Worm (Caenorhabditis elegans): ENCODE measurements around the gene ivd-1.
"Not testable (repeated sequence)": the region's sequence is repeated elsewhere in the genome, so short reads cannot be mapped to it uniquely, and the experiment has no call there.

ivd-1 gene

DNA sequence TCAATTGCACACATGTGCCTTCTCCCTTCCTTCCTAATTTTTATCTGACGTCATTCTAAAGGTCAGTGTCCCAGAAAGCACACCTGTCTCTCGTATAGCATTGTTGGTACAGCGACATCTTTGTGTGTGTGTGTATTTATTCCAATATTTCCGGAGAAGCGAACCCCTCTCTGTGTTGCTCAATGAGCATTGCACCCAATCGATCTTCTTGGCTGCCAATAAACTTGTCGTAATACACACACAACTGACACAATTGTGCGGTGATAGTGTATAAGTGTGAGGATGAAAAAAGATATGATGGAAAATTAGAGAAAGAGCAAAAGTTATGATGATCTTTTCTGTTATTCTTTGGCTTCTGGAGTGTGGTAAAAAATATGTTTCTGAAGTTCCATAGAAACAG, 12.1 kb downstream of the ivd-1 start:
- TF ChIP-seq daf-16 (GFP tag; optimal IDR thresholded peaks at IDR 0.05), result peak in 1 of 2 experiments; percentile 60
- no peak for TF ChIP-seq daf-16 (tag; optimal IDR thresholded peaks at IDR 0.05)
- no peak for TF ChIP-seq skn-1 (tag; optimal IDR thresholded peaks at IDR 0.05)
- TF ChIP-seq zag-1 (tag; optimal IDR thresholded peaks at IDR 0.05), result no peak

ce11 chrIV:5073836-5074235, 14.8 kb downstream of the ivd-1 start:
- TF ChIP-seq F37D6.2 (tag; optimal IDR thresholded peaks at IDR 0.05) (no peak), nhr-25 (tag; optimal IDR thresholded peaks at IDR 0.05; ENCODE audit: borderline replicate concordance, insufficient read depth) (no peak), lin-13 (GFP tag; optimal IDR thresholded peaks at IDR 0.05) (no peak), aha-1 (tag) (no peak), unc-62 (GFP tag; optimal IDR thresholded peaks at IDR 0.05 in 1 of 2) (peak in 1 of 2 experiments; percentile 16), unc-62 (tag; optimal IDR thresholded peaks at IDR 0.05) (no peak)

- not testable (repeated sequence) for TF ChIP-seq madf-5 (GFP tag; IDR thresholded peaks at IDR 0.05); ceh-62 (tag; optimal IDR thresholded peaks at IDR 0.05); Y105C5A.15 (GFP tag; IDR thresholded peaks at IDR 0.05)
These were observed 18.1 kb downstream of the ivd-1 start, which contains the start of gene C02B10.6 for ce11 chrIV:5070593-5070992. TSS of gene C02B10.6 (plus strand) at chrIV:5070893.

DNA sequence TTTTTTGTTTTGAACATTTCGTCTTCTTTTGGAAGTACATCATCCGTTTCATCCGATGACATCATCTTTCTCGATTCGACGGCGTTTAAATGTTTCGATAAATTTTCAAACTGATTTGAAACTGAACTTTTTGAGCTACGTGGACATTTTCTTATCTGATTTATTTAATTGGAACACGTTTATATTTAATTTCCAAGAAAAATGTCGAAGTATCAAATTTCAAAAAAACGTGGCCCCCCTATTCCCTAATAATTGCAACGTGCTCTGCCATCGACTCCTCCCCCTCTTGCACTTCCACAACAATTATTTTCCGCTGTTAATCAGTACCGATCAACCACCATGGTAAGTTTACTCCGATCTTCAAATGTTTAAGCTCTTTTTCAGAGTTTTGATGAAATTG, 20.1 kb downstream of the ivd-1 start, which contains the start of the genes R13H9.6 and rmd-6:
TSS of gene R13H9.6 (minus strand) at position 101 of the 400 bp plus-strand sequence.
TSS of gene rmd-6 (plus strand) at position 305 of the 400 bp plus-strand sequence.
- not testable (repeated sequence) for TF ChIP-seq mes-2 (tag; optimal IDR thresholded peaks at IDR 0.05; ENCODE audit: poor library complexity, severe bottlenecking); jun-1 (tag; optimal IDR thresholded peaks at IDR 0.05); Y48G9A.11 (GFP tag; IDR thresholded peaks at IDR 0.05)

DNA sequence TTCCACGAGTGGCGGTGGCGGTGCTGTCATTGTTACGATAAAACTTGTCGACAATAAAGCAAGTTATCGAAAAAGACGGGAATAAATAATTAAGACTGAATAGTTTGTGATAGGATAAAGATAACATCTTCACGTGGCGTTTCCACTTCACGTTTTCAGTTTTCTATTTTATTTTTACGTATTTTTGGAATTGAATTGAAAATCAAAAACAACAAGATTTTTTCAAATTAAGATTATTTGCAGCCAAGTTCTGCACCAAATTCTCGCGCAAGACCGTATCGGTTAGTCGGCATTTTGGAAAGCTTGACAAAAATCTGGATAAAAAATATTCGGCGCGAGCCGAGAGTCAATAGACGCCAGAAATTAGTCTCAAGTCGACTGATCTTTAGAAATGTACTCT, 21.8 kb downstream of the ivd-1 start, which contains the start of gene ttbk-2.2:
TSS of gene ttbk-2.2 (minus strand) at position 101 of the 400 bp plus-strand sequence.
- TF ChIP-seq ZK337.2 (GFP tag; IDR thresholded peaks at IDR 0.05); ceh-32 (tag; optimal IDR thresholded peaks at IDR 0.05; ENCODE audit: poor library complexity); mdl-1 (tag; optimal IDR thresholded peaks at IDR 0.05): not testable (repeated sequence)

DNA sequence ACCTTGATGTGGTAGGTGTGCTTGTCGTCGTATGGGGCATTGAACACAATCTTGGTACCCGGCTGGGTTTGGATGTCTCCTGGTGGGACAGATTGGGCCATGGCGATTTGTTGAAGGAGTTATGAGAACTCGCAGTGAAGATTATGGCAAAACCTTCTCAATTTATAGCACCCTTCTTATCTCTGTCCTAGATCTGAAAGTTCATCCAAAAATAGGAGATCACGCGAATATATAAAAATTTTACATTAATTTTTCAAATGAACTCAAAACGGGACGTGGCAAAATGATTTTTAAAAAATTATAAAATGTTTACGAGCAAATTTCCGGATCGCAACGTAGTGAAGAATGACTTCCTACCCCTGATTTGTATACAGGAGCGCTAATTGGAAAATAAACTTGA, 23.7 kb downstream of the ivd-1 start, which contains the start of gene msp-53:
TSS of gene msp-53 (minus strand) at position 101 of the 400 bp plus-strand sequence.
- not testable (repeated sequence) for TF ChIP-seq snpc-1.2, ceh-44, D1046.2 (GFP tag; IDR thresholded peaks at IDR 0.05)

- TF ChIP-seq ceh-20 (GFP tag; IDR thresholded peaks at IDR 0.05) (no peak), hlh-11 (tag; optimal IDR thresholded peaks at IDR 0.05) (peak; percentile 5), nhr-102 (tag; optimal IDR thresholded peaks at IDR 0.05) (peak; percentile 50), php-3 (GFP tag; IDR thresholded peaks at IDR 0.05) (no peak), dve-1 (tag; optimal IDR thresholded peaks at IDR 0.05; ENCODE audit: insufficient read depth) (peak; percentile 25), ZK546.5 (tag; optimal IDR thresholded peaks at IDR 0.05) (no peak), snpc-1.2 (GFP tag; IDR thresholded peaks at IDR 0.05) (peak; percentile 97), skn-1 (tag; optimal IDR thresholded peaks at IDR 0.05) (no peak), nhr-111 (GFP tag; optimal IDR thresholded peaks at IDR 0.05) (no peak), snpc-4 (tag; optimal IDR thresholded peaks at IDR 0.05) (peak; percentile 80), mdt-29 (GFP tag; IDR thresholded peaks at IDR 0.05) (peak; percentile 63; the same call in 1 of the 2 replicates), unc-130 (GFP tag; optimal IDR thresholded peaks at IDR 0.05) (peak; percentile 29), T26A8.4 (GFP tag; IDR thresholded peaks at IDR 0.05) (peak; percentile 47), Y48G9A.11 (GFP tag; IDR thresholded peaks at IDR 0.05) (0 out of 2 replicates have a peak, but pooled peaks have one; percentile 16), nhr-237 (tag; optimal IDR thresholded peaks at IDR 0.05) (no peak), mes-2 (tag; optimal IDR thresholded peaks at IDR 0.05; ENCODE audit: poor library complexity, severe bottlenecking) (peak; percentile 43), F49E8.2 (tag; optimal IDR thresholded peaks at IDR 0.05; ENCODE audit: borderline replicate concordance) (peak; percentile 1), Y105C5A.15 (GFP tag; IDR thresholded peaks at IDR 0.05) (0 out of 2 replicates have a peak, but pooled peaks have one; percentile 35), lin-38 (GFP tag; IDR thresholded peaks at IDR 0.05) (peak; percentile 36; the same call in 1 of the 2 replicates)
These were observed 25.4 kb downstream of the ivd-1 start for ce11 chrIV:5063297-5063696.
